Fruit fly (Drosophila melanogaster): Measurements from ENCODE around the gene H2.0.

Gene H2.0

DNA sequence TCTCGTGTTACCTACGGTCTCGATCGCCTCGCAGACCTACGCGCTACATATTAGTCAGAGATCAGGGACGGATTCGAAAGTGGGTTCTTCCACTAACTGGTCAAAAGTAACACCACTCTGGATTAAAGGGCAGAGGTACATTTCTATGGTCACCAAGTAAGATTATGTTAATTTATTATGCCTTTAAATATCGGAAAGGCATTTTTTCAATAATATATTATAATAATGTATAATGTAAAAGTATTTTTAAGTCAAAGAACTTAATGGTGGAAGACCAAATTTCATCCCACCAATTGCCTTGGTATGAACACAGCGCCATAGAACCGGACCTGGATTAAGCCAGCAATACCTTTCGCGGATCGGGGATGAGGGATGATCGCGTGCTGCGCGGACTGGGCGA is 3.6 kb upstream of the H2.0 start (continued):
- TF ChIP-seq Ets21C (GFP tag; optimal IDR thresholded peaks at IDR 0.05): no peak
- TF ChIP-seq CG10669 (GFP tag; optimal IDR thresholded peaks at IDR 0.05): peak; percentile 73
- peak; percentile 38 for TF ChIP-seq Lpt (GFP tag; optimal IDR thresholded peaks at IDR 0.05)
- peak; percentile 61 for TF ChIP-seq CG34406 (GFP tag; optimal IDR thresholded peaks at IDR 0.05)
- peak; percentile 63 for TF ChIP-seq CG32006 (GFP tag; optimal IDR thresholded peaks at IDR 0.05)
- peak; percentile 40 for TF ChIP-seq Sox102F (GFP tag; optimal IDR thresholded peaks at IDR 0.05)
- peak; percentile 64 for TF ChIP-seq CG10631 (GFP tag; optimal IDR thresholded peaks at IDR 0.05)
- TF ChIP-seq CG16779 (tag; optimal IDR thresholded peaks at IDR 0.05): peak; percentile 27
- peak; percentile 85 to 89 for TF ChIP-seq ss (GFP tag; optimal IDR thresholded peaks at IDR 0.05)
- TF ChIP-seq dsx (GFP tag; optimal IDR thresholded peaks at IDR 0.05; ENCODE audit: poor library complexity, severe bottlenecking): peak; percentile 89
- TF ChIP-seq Sox15 (GFP tag; optimal IDR thresholded peaks at IDR 0.05): peak; percentile 58
- TF ChIP-seq CG6276 (GFP tag; optimal IDR thresholded peaks at IDR 0.05): peak; percentile 37
- peak; percentile 53 for TF ChIP-seq Eip75B (GFP tag; optimal IDR thresholded peaks at IDR 0.05)

DNA sequence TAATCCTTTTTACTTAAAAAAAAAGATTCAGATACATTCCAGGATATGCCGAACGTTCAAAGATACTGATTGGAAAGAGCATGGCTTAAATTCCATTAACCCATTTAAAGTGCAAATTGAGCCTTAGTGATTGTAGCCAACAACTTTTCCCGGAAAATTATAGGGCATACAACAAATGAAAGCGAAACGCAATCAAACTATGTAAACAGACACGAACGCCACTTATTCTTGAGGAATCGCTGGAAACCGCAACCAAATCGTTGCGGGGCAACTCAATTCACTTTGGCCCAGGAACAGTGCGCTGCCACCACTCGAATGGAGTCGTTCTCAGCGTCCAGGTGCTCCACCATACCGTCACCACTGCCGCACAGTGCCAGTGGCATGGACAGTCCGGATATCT is 1.3 kb upstream of the H2.0 start, which contains the start of gene CG13996:
CG13996 (plus strand) TSS at position 301 of the 400 bp plus-strand sequence.
- TF ChIP-seq ss (GFP tag; optimal IDR thresholded peaks at IDR 0.05) (no peak), Hr39 (GFP tag; optimal IDR thresholded peaks at IDR 0.05) (no peak), Ets21C (GFP tag; optimal IDR thresholded peaks at IDR 0.05) (no peak), Hr4 (GFP tag; optimal IDR thresholded peaks at IDR 0.05) (no peak), salr (GFP tag; optimal IDR thresholded peaks at IDR 0.05) (no peak), CG6792 (GFP tag; optimal IDR thresholded peaks at IDR 0.05) (no peak), CG3032 (tag; optimal IDR thresholded peaks at IDR 0.05) (no peak), CG11902 (GFP tag; optimal IDR thresholded peaks at IDR 0.05) (no peak), CG10631 (GFP tag; optimal IDR thresholded peaks at IDR 0.05) (no peak), CG32006 (GFP tag; optimal IDR thresholded peaks at IDR 0.05) (no peak), Ets96B (tag; optimal IDR thresholded peaks at IDR 0.05) (no peak), Lpt (GFP tag; optimal IDR thresholded peaks at IDR 0.05) (no peak), Gug (GFP tag; IDR thresholded peaks at IDR 0.05) (no peak), fd85E (GFP tag; optimal IDR thresholded peaks at IDR 0.05) (no peak), CG11294 (GFP tag; IDR thresholded peaks at IDR 0.05) (no peak), CG6808 (GFP tag; optimal IDR thresholded peaks at IDR 0.05) (no peak), topi (GFP tag; optimal IDR thresholded peaks at IDR 0.05) (no peak)

DNA sequence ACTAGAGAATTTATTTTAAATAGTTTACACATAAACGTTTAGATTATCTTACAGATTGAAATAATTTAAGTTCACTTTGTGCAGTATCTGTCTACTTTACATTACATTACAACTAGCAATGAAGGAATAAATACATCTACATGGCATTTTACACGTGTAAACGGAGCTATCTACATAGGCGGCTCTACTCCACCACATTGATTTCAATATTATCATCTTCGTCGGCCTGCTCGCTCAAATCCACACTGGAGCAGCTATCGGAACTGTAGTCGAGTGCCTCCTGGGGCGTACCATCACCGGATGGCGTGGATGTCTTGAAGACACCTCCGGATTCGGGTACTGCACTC is 6.2 kb downstream of the H2.0 start:
- TF ChIP-seq fkh (GFP tag; optimal IDR thresholded peaks at IDR 0.05) (no peak), Hr4 (GFP tag; optimal IDR thresholded peaks at IDR 0.05) (no peak)

DNA sequence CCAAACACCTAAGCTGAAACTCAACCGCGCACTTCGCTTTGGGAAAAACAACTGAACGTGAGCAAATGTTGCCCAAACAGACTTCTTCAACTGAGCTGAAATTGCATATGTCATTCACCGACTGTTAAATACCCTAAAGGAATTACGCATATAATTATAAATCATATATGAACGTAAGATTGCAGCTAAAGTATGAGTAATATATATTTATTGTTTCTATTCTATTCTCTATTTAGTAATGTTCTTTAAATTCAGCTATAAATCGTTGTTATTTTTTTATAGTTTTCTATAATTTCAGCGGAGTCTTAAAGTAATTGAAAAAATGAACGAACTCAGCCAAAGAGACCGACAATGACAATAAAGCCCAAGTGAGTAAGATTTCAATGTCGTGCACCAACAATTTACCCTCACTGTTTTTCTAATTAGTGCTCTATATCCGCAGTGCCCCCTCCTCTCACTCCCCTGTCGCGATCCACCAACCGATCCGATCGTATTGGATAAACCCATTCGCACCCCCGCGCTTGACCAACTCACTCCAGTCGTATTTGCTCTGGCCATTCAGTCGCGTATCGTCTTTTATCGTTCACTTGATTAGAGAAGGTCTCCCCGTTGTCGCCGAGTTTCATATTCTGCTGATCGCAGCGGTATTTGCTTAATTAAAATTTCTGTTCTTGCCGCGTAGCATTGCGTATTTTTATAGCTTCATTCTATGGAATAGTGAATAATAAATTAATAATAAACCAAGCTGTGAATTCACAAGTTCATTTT is 6.7 kb downstream of the H2.0 start, which contains the start of gene CG9098:
CG9098 (minus strand) TSS at position 36 of the 768 bp plus-strand sequence.
- no peak for TF ChIP-seq acj6 (GFP tag; optimal IDR thresholded peaks at IDR 0.05)

DNA sequence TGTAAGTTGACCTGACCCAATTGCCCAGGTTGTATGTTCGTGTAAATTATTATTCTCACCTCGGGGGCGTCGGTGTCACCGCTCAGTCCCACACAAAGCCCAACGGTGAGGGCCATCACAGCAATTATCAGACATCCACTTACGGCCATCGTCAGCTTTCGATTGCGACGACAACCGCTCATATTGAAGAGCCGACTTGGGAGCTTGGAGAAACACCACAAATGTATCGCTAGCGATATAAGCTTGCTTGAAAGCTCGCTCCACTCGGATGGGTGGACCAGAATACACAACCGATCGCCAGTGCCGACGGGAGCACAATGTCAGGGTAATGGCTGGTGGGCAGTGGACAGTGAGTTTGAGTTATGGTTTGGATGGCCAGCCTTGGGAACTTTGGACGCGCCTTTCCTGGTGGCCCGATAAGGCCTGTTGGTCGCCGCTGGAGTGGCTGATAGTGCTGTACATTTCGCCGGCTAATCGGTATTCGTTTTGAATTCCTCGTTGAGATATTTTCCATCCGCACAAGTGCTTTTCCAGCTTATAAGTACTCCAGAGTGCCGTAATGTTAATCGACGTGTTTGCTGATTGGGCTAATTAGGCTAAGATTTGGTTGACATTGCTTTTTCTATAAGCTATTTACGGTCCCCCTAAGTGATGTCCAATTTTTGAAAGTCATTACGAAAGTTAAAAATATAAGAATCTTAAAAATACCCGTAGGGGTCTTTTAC is 12.5 kb downstream of the H2.0 start, which contains the start of gene Gal:
Gal (minus strand) TSS at position 320 of the 725 bp plus-strand sequence.
- TF ChIP-seq svp (GFP tag) (peak; percentile 73), esn (GFP tag; optimal IDR thresholded peaks at IDR 0.05) (no peak), spab (GFP tag; optimal IDR thresholded peaks at IDR 0.05) (no peak), CG15336 (GFP tag; IDR thresholded peaks at IDR 0.05) (0 out of 2 replicates have a peak, but pooled peaks have one; percentile 29), Gug (GFP tag; IDR thresholded peaks at IDR 0.05) (no peak), Sox15 (GFP tag; optimal IDR thresholded peaks at IDR 0.05) (no peak), CG6792 (GFP tag; optimal IDR thresholded peaks at IDR 0.05) (no peak), CG8119 (GFP tag; IDR thresholded peaks at IDR 0.05) (no peak), CG4318 (GFP tag; optimal IDR thresholded peaks at IDR 0.05) (no peak), dac (GFP tag; optimal IDR thresholded peaks at IDR 0.05) (no peak), net (GFP tag; optimal IDR thresholded peaks at IDR 0.05) (no peak), CG34406 (GFP tag; optimal IDR thresholded peaks at IDR 0.05) (no peak)

Data from whole organism, prepupa.